Fruit fly (Drosophila melanogaster) whole organism, embryonic: ENCODE results near the gene Spn75F.

Experiments used
- CG11504 ChIP-seq: fragments of 200-800 bp; sonication (Bioruptor generic); optimal IDR thresholded peaks from 3 replicates; lab custom pipeline; 2019; ENCODE audit warnings: missing biosample characterization, mild to moderate bottlenecking, missing genetic modification characterization, moderate library complexity
- CG13424 ChIP-seq: fragments of 200-800 bp; sonication (Bioruptor generic); optimal IDR thresholded peaks from 2 replicates; lab custom pipeline; 2019; ENCODE audit warnings: missing biosample characterization, mild to moderate bottlenecking, missing genetic modification characterization, moderate library complexity
- CG14667 ChIP-seq: fragments of 200-800 bp; sonication (Bioruptor generic); IDR thresholded peaks from 2 replicates; pipeline ENCODE4 v1.3.6; 2022; ENCODE audit warnings: missing biosample characterization, missing genetic modification characterization
- CG14965 ChIP-seq: fragments of 200-800 bp; sonication (Bioruptor generic); optimal IDR thresholded peaks from 2 replicates; lab custom pipeline; 2016; ENCODE audit warnings: missing biosample characterization, missing genetic modification characterization, borderline replicate concordance
- CG1529 ChIP-seq: fragments of 200-800 bp; sonication (Bioruptor generic); optimal IDR thresholded peaks from 3 replicates; lab custom pipeline; 2018; ENCODE audit warnings: missing biosample characterization, missing genetic modification characterization
- CG17612 ChIP-seq: fragments of 200-800 bp; sonication (Bioruptor generic); IDR thresholded peaks from 2 replicates; pipeline ENCODE4 v1.3.6; 2022; ENCODE audit warnings: missing biosample characterization, missing genetic modification characterization
- CG18262 ChIP-seq: fragments of 200-800 bp; optimal IDR thresholded peaks from 3 replicates; lab custom pipeline; 2019; ENCODE audit warnings: missing biosample characterization, mild to moderate bottlenecking, missing genetic modification characterization, moderate library complexity
- CG2120 ChIP-seq: fragments of 200-800 bp; sonication (Bioruptor generic); optimal IDR thresholded peaks from 3 replicates; lab custom pipeline; 2016; ENCODE audit warnings: missing biosample characterization, missing genetic modification characterization
- CG30403 ChIP-seq: fragments of 200-800 bp; sonication (Bioruptor generic); optimal IDR thresholded peaks from 3 replicates; lab custom pipeline; 2016; ENCODE audit warnings: missing biosample characterization, missing genetic modification characterization
- CG3065 ChIP-seq: fragments of 200-800 bp; sonication (Bioruptor generic); optimal IDR thresholded peaks from 2 replicates; lab custom pipeline; 2016; ENCODE audit warnings: missing biosample characterization, missing genetic modification characterization
- CG3163 ChIP-seq: fragments of 200-800 bp; sonication (Bioruptor generic); optimal IDR thresholded peaks from 3 replicates; lab custom pipeline; 2016; ENCODE audit warnings: missing biosample characterization, missing genetic modification characterization
- CG3838 ChIP-seq: fragments of 200-800 bp; sonication (Bioruptor generic); optimal IDR thresholded peaks from 3 replicates; lab custom pipeline; 2016; ENCODE audit warnings: missing biosample characterization, missing genetic modification characterization
- CG6813 ChIP-seq: fragments of 200-800 bp; sonication (Bioruptor generic); optimal IDR thresholded peaks from 2 replicates; lab custom pipeline; 2017; ENCODE audit warnings: missing biosample characterization, missing genetic modification characterization, mild to moderate bottlenecking, moderate library complexity, missing genetic modification reagents
- CG7556 ChIP-seq: fragments of 200-800 bp; sonication (Bioruptor generic); optimal IDR thresholded peaks from 2 replicates; lab custom pipeline; 2017; ENCODE audit warnings: missing biosample characterization, mild to moderate bottlenecking, missing genetic modification characterization
- CG8281 ChIP-seq: fragments of 200-800 bp; sonication (Bioruptor generic); optimal IDR thresholded peaks from 2 replicates; lab custom pipeline; 2018; ENCODE audit warnings: missing biosample characterization, mild to moderate bottlenecking, missing genetic modification characterization, moderate library complexity
- CG9932 ChIP-seq: fragments of 200-800 bp; sonication (Bioruptor generic); IDR thresholded peaks from 2 replicates; pipeline ENCODE4 v1.3.6; 2022; ENCODE audit warnings: missing biosample characterization, missing genetic modification characterization
- HHEX ChIP-seq: fragments of 200-800 bp; sonication (Bioruptor generic); optimal IDR thresholded peaks from 3 replicates; lab custom pipeline; 2017; ENCODE audit warnings: missing biosample characterization, mild to moderate bottlenecking, missing genetic modification characterization, missing genetic modification reagents
- HLHmδ ChIP-seq: fragments of 200-800 bp; sonication (Bioruptor generic); optimal IDR thresholded peaks from 2 replicates; lab custom pipeline; 2018; ENCODE audit warnings: missing biosample characterization, mild to moderate bottlenecking, missing genetic modification characterization, moderate library complexity
- Hmx ChIP-seq: fragments of 200-800 bp; sonication (Bioruptor generic); optimal IDR thresholded peaks from 2 replicates; lab custom pipeline; 2016; ENCODE audit warnings: missing biosample characterization, missing genetic modification characterization
- MBD-R2 ChIP-seq: fragments of 200-800 bp; sonication (Bioruptor generic); IDR thresholded peaks from 2 replicates; pipeline ENCODE4 v1.3.6; 2022; ENCODE audit warnings: missing biosample characterization, missing genetic modification characterization
- NC2α ChIP-seq: fragments of 200-800 bp; sonication (Bioruptor generic); optimal IDR thresholded peaks from 2 replicates; lab custom pipeline; 2016; ENCODE audit warnings: missing biosample characterization, missing genetic modification characterization
- Oaz ChIP-seq: fragments of 200-800 bp; sonication (Bioruptor generic); IDR thresholded peaks from 2 replicates; pipeline ENCODE4 v1.3.6; 2022; ENCODE audit warnings: missing biosample characterization, missing genetic modification characterization
- PHDP ChIP-seq: fragments of 200-800 bp; sonication (Bioruptor generic); optimal IDR thresholded peaks from 3 replicates; lab custom pipeline; 2018; ENCODE audit warnings: missing biosample characterization, mild to moderate bottlenecking, missing genetic modification characterization, moderate library complexity
- Rx ChIP-seq: fragments of 200-800 bp; sonication (Bioruptor generic); IDR thresholded peaks from 2 replicates; pipeline ENCODE4 v1.3.6; 2022; ENCODE audit warnings: missing biosample characterization, missing genetic modification characterization
- Sox102F ChIP-seq: fragments of 200-800 bp; sonication (Bioruptor generic); optimal IDR thresholded peaks from 2 replicates; lab custom pipeline; 2018; ENCODE audit warnings: missing biosample characterization, mild to moderate bottlenecking, missing genetic modification characterization, moderate library complexity
- aop ChIP-seq: fragments of 200-800 bp; sonication (Bioruptor generic); IDR thresholded peaks from 2 replicates; pipeline ENCODE4 v1.3.6; 2022; ENCODE audit warnings: missing biosample characterization, missing genetic modification characterization
- ap ChIP-seq: fragments of 200-800 bp; sonication (Bioruptor generic); IDR thresholded peaks from 2 replicates; pipeline ENCODE4 v1.3.6; 2022; ENCODE audit warnings: missing biosample characterization, missing genetic modification characterization
- bowl ChIP-seq: fragments of 200-800 bp; sonication (Bioruptor generic); IDR thresholded peaks from 2 replicates; pipeline ENCODE4 v1.3.6; 2022; ENCODE audit warnings: missing biosample characterization, missing genetic modification characterization
- bsh ChIP-seq, 2 experiments: fragments of 200-800 bp; sonication (Bioruptor generic); optimal IDR thresholded peaks; 2 replicates each; lab custom pipeline; 2017 to 2018; ENCODE audit warnings: mild to moderate bottlenecking in 2 of 2, missing biosample characterization in 2 of 2, missing genetic modification characterization in 2 of 2, moderate library complexity in 1 of 2
- cad ChIP-seq: fragments of >200 bp; optimal IDR thresholded peaks from 2 replicates; lab custom pipeline; 2017; ENCODE audit warnings: missing biosample characterization, missing genetic modification characterization
- danr ChIP-seq: fragments of 200-800 bp; sonication (Bioruptor generic); IDR thresholded peaks from 2 replicates; pipeline ENCODE4 v1.3.6; 2022; ENCODE audit warnings: missing biosample characterization, missing genetic modification characterization
- dimm ChIP-seq: fragments of 200-800 bp; sonication (Bioruptor generic); IDR thresholded peaks from 2 replicates; pipeline ENCODE4 v1.3.6; 2022; ENCODE audit warnings: missing biosample characterization, missing genetic modification characterization
- dpn ChIP-seq, 2 experiments: fragments of 200-800 bp; sonication (Bioruptor generic); optimal IDR thresholded peaks; 3 replicates each; lab custom pipeline; 2016; ENCODE audit warnings: missing biosample characterization in 2 of 2, missing genetic modification characterization in 2 of 2
- ems ChIP-seq: fragments of 200-800 bp; sonication (Bioruptor generic); optimal IDR thresholded peaks from 3 replicates; lab custom pipeline; 2016; ENCODE audit warnings: missing biosample characterization, missing genetic modification characterization
- esg ChIP-seq: fragments of 200-800 bp; sonication (Bioruptor generic); conservative IDR thresholded peaks from 2 replicates; pipeline ENCODE4 v1.3.6; 2022; ENCODE audit warnings: missing biosample characterization, missing genetic modification characterization
- ftz-f1 ChIP-seq: fragments of 200-800 bp; sonication (Bioruptor generic); optimal IDR thresholded peaks from 2 replicates; lab custom pipeline; 2016; ENCODE audit warnings: missing biosample characterization, missing genetic modification characterization
- gt ChIP-seq: fragments of 200-800 bp; sonication (Bioruptor generic); IDR thresholded peaks from 2 replicates; pipeline ENCODE4 v1.3.6; 2022; ENCODE audit warnings: missing biosample characterization, missing genetic modification characterization
- ind ChIP-seq: fragments of 200-800 bp; sonication (Bioruptor generic); optimal IDR thresholded peaks from 3 replicates; lab custom pipeline; 2016; ENCODE audit warnings: missing biosample characterization, missing genetic modification characterization
- lab ChIP-seq: fragments of 200-800 bp; sonication (Bioruptor generic); optimal IDR thresholded peaks from 3 replicates; lab custom pipeline; 2017; ENCODE audit warnings: missing biosample characterization, missing genetic modification characterization, mild to moderate bottlenecking, moderate library complexity, missing genetic modification reagents
- lov ChIP-seq, 2 experiments: fragments of 200-800 bp in 1 of 2; fragments of >200 bp in 1 of 2; sonication (Bioruptor generic) in 1 of 2; IDR thresholded peaks in 1 of 2; optimal IDR thresholded peaks in 1 of 2; 2 replicates in 1 of 2; 3 replicates in 1 of 2; pipeline versions ENCODE4 v1.3.6 to Lab custom; 2017 to 2022; ENCODE audit warnings: missing biosample characterization in 1 of 2, missing genetic modification characterization in 1 of 2
- phol ChIP-seq: fragments of 200-800 bp; sonication (Bioruptor generic); optimal IDR thresholded peaks from 3 replicates; lab custom pipeline; 2018; ENCODE audit warnings: missing biosample characterization, mild to moderate bottlenecking, missing genetic modification characterization, moderate library complexity
- pita ChIP-seq: fragments of 200-800 bp; sonication (Bioruptor generic); optimal IDR thresholded peaks from 2 replicates; lab custom pipeline; 2017; ENCODE audit warnings: missing biosample characterization, mild to moderate bottlenecking, missing genetic modification characterization
- prd ChIP-seq, 3 experiments: fragments of >200 bp in 2 of 3; fragments of 200-800 bp in 1 of 3; sonication (Bioruptor generic) in 1 of 3; optimal IDR thresholded peaks in 2 of 3; IDR thresholded peaks in 1 of 3; 2 replicates in 2 of 3; 3 replicates in 1 of 3; pipeline versions ENCODE4 v1.3.6 to Lab custom; 2017 to 2022; ENCODE audit warnings: missing biosample characterization in 1 of 3, missing genetic modification characterization in 1 of 3
- pum ChIP-seq: fragments of 200-800 bp; sonication (Bioruptor generic); optimal IDR thresholded peaks from 2 replicates; lab custom pipeline; 2016; ENCODE audit warnings: missing biosample characterization, missing genetic modification characterization
- sqz ChIP-seq: fragments of 200-800 bp; sonication (Bioruptor generic); optimal IDR thresholded peaks from 3 replicates; lab custom pipeline; 2018; ENCODE audit warnings: missing biosample characterization, mild to moderate bottlenecking, missing genetic modification characterization
- tin ChIP-seq: fragments of 200-800 bp; sonication (Bioruptor generic); optimal IDR thresholded peaks from 3 replicates; lab custom pipeline; 2016; ENCODE audit warnings: missing biosample characterization, missing genetic modification characterization
- twi ChIP-seq: fragments of 200-800 bp; optimal IDR thresholded peaks from 2 replicates; lab custom pipeline; 2019; ENCODE audit warnings: missing biosample characterization, mild to moderate bottlenecking, missing genetic modification characterization, moderate library complexity
- vvl ChIP-seq: fragments of 200-800 bp; sonication (Bioruptor generic); IDR thresholded peaks from 2 replicates; pipeline ENCODE4 v1.3.6; 2022; ENCODE audit warnings: missing biosample characterization, missing genetic modification characterization
- wek ChIP-seq: fragments of 200-800 bp; sonication (Bioruptor generic); optimal IDR thresholded peaks from 3 replicates; lab custom pipeline; 2018; ENCODE audit warnings: missing biosample characterization, mild to moderate bottlenecking, missing genetic modification characterization, moderate library complexity

Spn75F gene

DNA sequence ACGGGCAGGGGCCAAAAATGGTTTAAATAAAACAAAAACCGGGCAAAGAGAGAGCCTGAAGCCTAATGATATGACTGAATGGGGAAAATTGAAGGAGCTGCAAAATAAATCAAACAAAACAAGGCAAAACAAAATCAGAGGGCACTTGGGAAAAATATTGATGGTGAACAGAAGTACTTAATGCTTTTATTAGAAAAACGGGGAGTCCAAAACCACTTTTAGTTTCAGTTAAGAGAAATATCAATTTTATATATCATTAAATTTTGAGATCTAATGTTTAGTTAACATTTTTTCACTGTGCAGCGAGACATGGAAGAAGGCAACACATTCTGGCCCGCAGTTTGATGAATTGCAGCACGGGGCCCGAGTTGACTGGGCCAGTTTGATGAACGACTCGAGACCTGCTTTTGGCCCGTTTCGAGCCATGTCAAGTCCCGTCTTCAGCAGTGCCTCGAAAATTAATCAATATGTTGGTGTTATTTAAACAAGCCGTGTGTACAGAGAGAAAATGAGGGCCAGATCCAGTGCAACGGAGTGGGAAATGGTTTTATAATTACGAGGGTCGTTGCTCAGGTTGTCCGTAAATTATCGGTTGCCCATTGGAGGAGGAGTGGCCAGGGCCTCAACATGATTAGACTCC lies 37.0 kb upstream of the Spn75F start (continued):
- TF ChIP-seq lov (optimal IDR thresholded peaks at IDR 0.05; lab: Kevin White, UChicago) (no peak), lov (GFP tag; IDR thresholded peaks at IDR 0.05; lab: Robert Waterston, UW) (0 out of 3 replicates have a peak, but pooled peaks have one; percentile 19), CG6813 (GFP tag; lab: Kevin White, UChicago) (peak; percentile 68), tin (GFP tag; lab: Kevin White, UChicago) (peak; percentile 18), twi (tag; lab: Kevin White, UChicago) (no peak), dimm (GFP tag; lab: Robert Waterston, UW) (no peak), HHEX (GFP tag; lab: Kevin White, UChicago) (peak; percentile 32), MBD-R2 (no peak), Sox102F (GFP tag; lab: Kevin White, UChicago) (peak; percentile 53), danr (GFP tag; lab: Robert Waterston, UW) (peak; percentile 22; the same call in 1 of the 2 replicates), pita (no peak), CG3163 (GFP tag; lab: Kevin White, UChicago) (no peak), vvl (GFP tag; lab: Robert Waterston, UW) (peak; percentile 20; the same call in 1 of the 2 replicates), CG14667 (GFP tag; lab: Robert Waterston, UW) (0 out of 2 replicates have a peak, but pooled peaks have one; percentile 16), CG2120 (GFP tag; lab: Kevin White, UChicago) (peak; percentile 9), prd (optimal IDR thresholded peaks at IDR 0.05; lab: Kevin White, UChicago) (no peak), prd (GFP tag; IDR thresholded peaks at IDR 0.05; lab: Robert Waterston, UW) (0 out of 3 replicates have a peak, but pooled peaks have one; percentile 4), HLHmδ (GFP tag; lab: Kevin White, UChicago) (peak; percentile 46), phol (tag; lab: Kevin White, UChicago) (peak; percentile 52), Hmx (GFP tag; lab: Kevin White, UChicago) (peak; percentile 35), CG18262 (peak; percentile 57), Rx (no peak), cad (GFP tag; lab: Kevin White, UChicago) (no peak), CG3065 (GFP tag; lab: Kevin White, UChicago) (no peak), aop (GFP tag; lab: Robert Waterston, UW) (no peak), wek (peak; percentile 1), lab (peak; percentile 33), pum (GFP tag; lab: Kevin White, UChicago) (peak; percentile 6), gt (GFP tag; lab: Robert Waterston, UW) (no peak), CG9932 (GFP tag; lab: Robert Waterston, UW) (no peak), CG3838 (GFP tag; lab: Kevin White, UChicago) (no peak), bowl (GFP tag; lab: Robert Waterston, UW) (no peak), esg (GFP tag; lab: Robert Waterston, UW) (peak; percentile 30; the same call in 1 of the 2 replicates), CG13424 (peak; percentile 41), ap (GFP tag; lab: Robert Waterston, UW) (no peak), ind (GFP tag; lab: Kevin White, UChicago) (peak; percentile 12), PHDP (peak; percentile 33), CG30403 (peak; percentile 58), ems (peak; percentile 8), CG11504 (tag; lab: Kevin White, UChicago) (peak; percentile 45), bsh (GFP tag; optimal IDR thresholded peaks at IDR 0.05; lab: Kevin White, UChicago) (peak; percentile 1 to 55), CG8281 (tag; lab: Kevin White, UChicago) (peak; percentile 4), CG17612 (GFP tag; lab: Robert Waterston, UW) (no peak), NC2α (GFP tag; lab: Kevin White, UChicago) (peak; percentile 1), Oaz (GFP tag; lab: Robert Waterston, UW) (no peak), dpn (GFP tag; optimal IDR thresholded peaks at IDR 0.05; lab: Kevin White, UChicago) (peak; percentile 10 to 42), CG1529 (GFP tag; lab: Kevin White, UChicago) (no peak), CG14965 (GFP tag; lab: Kevin White, UChicago) (no peak), sqz (GFP tag; lab: Kevin White, UChicago) (peak; percentile 8), ftz-f1 (GFP tag; lab: Kevin White, UChicago) (no peak), CG7556 (GFP tag; lab: Kevin White, UChicago) (peak; percentile 16)
